Worm (Caenorhabditis elegans) whole organism, midembryonic: ENCODE results near the gene F16G10.5.

Experiments
- T22C8.4 ChIP-seq: fragments of 200-800 bp; sonication (Bioruptor generic); IDR thresholded peaks from 2 replicates; pipeline ENCODE4 v1.3.6; 2022; ENCODE audit warnings: missing genetic modification characterization, missing compliant biosample characterization
- ref-1 ChIP-seq: fragments of 200-800 bp; sonication (Bioruptor generic); conservative IDR thresholded peaks from 2 replicates; pipeline ENCODE4 v1.3.6; 2022; ENCODE audit warnings: missing genetic modification reagents, missing genetic modification characterization, missing compliant biosample characterization

DNA sequence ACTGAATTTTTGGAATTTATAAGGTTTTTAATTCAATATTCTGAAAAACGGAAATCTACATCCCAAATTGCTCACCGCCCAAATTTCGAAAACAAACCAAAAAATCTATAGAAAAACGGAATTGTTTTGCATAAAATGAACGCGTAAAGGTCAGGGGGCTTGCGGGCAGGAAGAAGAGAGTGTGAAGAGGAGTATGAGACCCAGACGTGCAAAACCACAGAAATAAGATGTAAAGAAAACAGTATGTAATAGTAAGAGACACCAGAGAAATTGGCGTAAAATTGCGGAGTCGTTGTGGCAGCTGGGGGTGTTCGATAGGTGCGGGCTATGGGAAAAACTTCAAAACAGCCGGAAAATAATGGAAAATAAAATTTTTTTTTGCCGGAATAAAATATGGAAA, 26.1 kb upstream of the F16G10.5 start:
- TF ChIP-seq T22C8.4 (GFP tag; lab: Robert Waterston, UW) (no peak), ref-1 (GFP tag; lab: Robert Waterston, UW) (no peak)
